Worm (Caenorhabditis elegans) whole organism, late embryonic: ENCODE results near the gene meg-1.
A peak's percentile ranks its signal among the peaks of the same experiment; 100 is the strongest.

Source experiments
- ama-1 ChIP-seq: fragments of 150-350 bp; optimal IDR thresholded peaks from 2 replicates; lab custom pipeline; 2014
- ceh-9 ChIP-seq: sonication (generic microtip); optimal IDR thresholded peaks from 2 replicates; lab custom pipeline; 2016; ENCODE audit warnings: mild to moderate bottlenecking, missing genetic modification characterization, inconsistent platforms, missing compliant biosample characterization
- fkh-10 ChIP-seq: fragments of 150-350 bp; optimal IDR thresholded peaks from 2 replicates; lab custom pipeline; 2014; ENCODE audit warnings: missing biosample characterization, missing genetic modification reagents, missing genetic modification characterization
- hlh-6 ChIP-seq: sonication (generic microtip); optimal IDR thresholded peaks from 2 replicates; lab custom pipeline; 2016; ENCODE audit warnings: missing genotype, missing genetic modification characterization, missing compliant biosample characterization
- pha-4 ChIP-seq: fragments of 150-350 bp; optimal IDR thresholded peaks from 2 replicates; lab custom pipeline; 2018; ENCODE audit warnings: missing biosample characterization, missing genetic modification reagents, missing genetic modification characterization
- pros-1 ChIP-seq: fragments of 150-350 bp; optimal IDR thresholded peaks from 2 replicates; lab custom pipeline; 2014; ENCODE audit warnings: missing biosample characterization, missing genetic modification reagents, missing genetic modification characterization
- sdc-2 ChIP-seq: sonication (generic microtip); optimal IDR thresholded peaks from 2 replicates; lab custom pipeline; 2016; ENCODE audit warnings: missing genotype, missing genetic modification characterization, missing compliant biosample characterization
- unc-3 ChIP-seq, 2 experiments: fragments of 200-800 bp in 1 of 2; sonication (Bioruptor generic) in 1 of 2; sonication (generic microtip) in 1 of 2; conservative IDR thresholded peaks in 1 of 2; optimal IDR thresholded peaks in 1 of 2; 2 replicates each; pipeline versions ENCODE4 v1.3.6 to Lab custom; 2016 to 2022; ENCODE audit warnings: missing compliant biosample characterization in 2 of 2, missing genetic modification characterization in 2 of 2, missing genetic modification reagents in 1 of 2
- unc-86 ChIP-seq: sonication (generic microtip); optimal IDR thresholded peaks from 2 replicates; lab custom pipeline; 2016; ENCODE audit warnings: missing genetic modification characterization, missing compliant biosample characterization
- zip-5 ChIP-seq: sonication (generic microtip); optimal IDR thresholded peaks from 2 replicates; lab custom pipeline; 2016; ENCODE audit warnings: missing genetic modification characterization, missing compliant biosample characterization
- ztf-16 ChIP-seq: sonication (generic microtip); optimal IDR thresholded peaks from 2 replicates; lab custom pipeline; 2017; ENCODE audit warnings: missing genetic modification characterization, missing compliant biosample characterization

- TF ChIP-seq ztf-16 (no peak), unc-3 (GFP tag; conservative IDR thresholded peaks at IDR 0.05; lab: Robert Waterston, UW) (no peak), unc-3 (tag; optimal IDR thresholded peaks at IDR 0.05; lab: Kevin White, UChicago) (no peak), pros-1 (no peak), pha-4 (tag; lab: Kevin White, UChicago) (no peak), unc-86 (tag; lab: Kevin White, UChicago) (no peak), fkh-10 (GFP tag; lab: Kevin White, UChicago) (no peak), hlh-6 (tag; lab: Kevin White, UChicago) (no peak), ceh-9 (no peak), sdc-2 (tag; lab: Kevin White, UChicago) (peak; percentile 14), ama-1 (no peak), zip-5 (no peak)
Measured at ce11 chrX:13977439-13978118, 48.1 kb upstream of the meg-1 start, which contains the start of gene F48F7.6.
